Fruit fly (Drosophila melanogaster) whole organism, wandering third instar larva: ENCODE data around the gene CG8043.

Source experiments
- Abd-B ChIP-seq: fragments of >200 bp; optimal IDR thresholded peaks from 2 replicates; lab custom pipeline; 2017; ENCODE audit warnings: missing biosample characterization, missing genetic modification characterization
- CG32264 ChIP-seq: fragments of 200-800 bp; sonication (Bioruptor generic); optimal IDR thresholded peaks from 2 replicates; lab custom pipeline; 2016; ENCODE audit warnings: missing biosample characterization, missing genetic modification characterization
- CG9705 ChIP-seq: fragments of 200-800 bp; sonication (Bioruptor generic); optimal IDR thresholded peaks from 2 replicates; lab custom pipeline; 2018; ENCODE audit warnings: missing biosample characterization, mild to moderate bottlenecking, missing genetic modification characterization
- CrebA ChIP-seq: fragments of 200-800 bp; sonication (Bioruptor generic); optimal IDR thresholded peaks from 2 replicates; lab custom pipeline; 2016; ENCODE audit warnings: missing biosample characterization, mild to moderate bottlenecking, missing genetic modification characterization, borderline replicate concordance
- Dfd ChIP-seq: fragments of >200 bp; optimal IDR thresholded peaks from 2 replicates; lab custom pipeline; 2017; ENCODE audit warnings: missing biosample characterization, missing genetic modification characterization
- Dif ChIP-seq: fragments of 200-275, 200-300 bp; sonication (Bioruptor generic); optimal IDR thresholded peaks from 2 replicates; lab custom pipeline; 2018; ENCODE audit warnings: missing biosample characterization, missing genetic modification characterization; ENCODE audit not compliant: partially characterized antibody
- GATAd ChIP-seq: sonication (Bioruptor generic); optimal IDR thresholded peaks from 2 replicates; lab custom pipeline; 2016; ENCODE audit warnings: missing biosample characterization, missing genetic modification characterization
- HLH106 ChIP-seq: fragments of 200-800 bp; optimal IDR thresholded peaks from 3 replicates; lab custom pipeline; 2019; ENCODE audit warnings: missing biosample characterization, mild to moderate bottlenecking, missing genetic modification characterization, moderate library complexity
- Hnf4 ChIP-seq: fragments of 200-800 bp; sonication (Bioruptor generic); optimal IDR thresholded peaks from 2 replicates; lab custom pipeline; 2016; ENCODE audit warnings: missing biosample characterization, mild to moderate bottlenecking, missing genetic modification characterization
- Hr78 ChIP-seq: fragments of >200 bp; optimal IDR thresholded peaks from 2 replicates; lab custom pipeline; 2017; ENCODE audit warnings: missing biosample characterization, missing genetic modification characterization
- Hr83 ChIP-seq: fragments of 200-300 bp; sonication (Bioruptor generic); optimal IDR thresholded peaks from 2 replicates; lab custom pipeline; 2016; ENCODE audit warnings: missing biosample characterization, mild to moderate bottlenecking, missing genetic modification characterization, moderate library complexity; ENCODE audit not compliant: poor library complexity, severe bottlenecking
- Jra ChIP-seq: sonication (Bioruptor generic); optimal IDR thresholded peaks from 2 replicates; lab custom pipeline; 2016; ENCODE audit warnings: missing biosample characterization, missing genetic modification characterization
- Mio ChIP-seq: sonication (Bioruptor generic); optimal IDR thresholded peaks from 2 replicates; lab custom pipeline; 2016; ENCODE audit warnings: missing biosample characterization, missing genetic modification characterization
- Myc ChIP-seq: fragments of >200 bp; optimal IDR thresholded peaks from 2 replicates; lab custom pipeline; 2017
- N ChIP-seq: fragments of >200 bp; optimal IDR thresholded peaks from 2 replicates; lab custom pipeline; 2018; ENCODE audit warnings: missing biosample characterization, missing external identifiers, missing genetic modification characterization
- OdsH ChIP-seq: fragments of 200-800 bp; sonication (Bioruptor generic); optimal IDR thresholded peaks from 2 replicates; lab custom pipeline; 2016; ENCODE audit warnings: missing biosample characterization, mild to moderate bottlenecking, missing genetic modification characterization
- Rel ChIP-seq, 2 experiments: fragments of 200-800 bp; sonication (Bioruptor generic) in 1 of 2; optimal IDR thresholded peaks; 2 replicates in 1 of 2; 3 replicates in 1 of 2; lab custom pipeline; 2016 to 2019; ENCODE audit warnings: mild to moderate bottlenecking in 2 of 2, missing biosample characterization in 2 of 2, missing genetic modification characterization in 2 of 2, moderate library complexity in 1 of 2
- Sp1 ChIP-seq: fragments of 200-800 bp; sonication (Bioruptor generic); optimal IDR thresholded peaks from 3 replicates; lab custom pipeline; 2019; ENCODE audit warnings: missing biosample characterization, mild to moderate bottlenecking, missing genetic modification characterization, moderate library complexity
- Vsx2 ChIP-seq: fragments of 200-300, 225-300 bp; sonication (Bioruptor generic); optimal IDR thresholded peaks from 2 replicates; lab custom pipeline; 2018; ENCODE audit warnings: missing biosample characterization, missing genetic modification characterization; ENCODE audit not compliant: partially characterized antibody
- br ChIP-seq: fragments of 200-800 bp; sonication (Bioruptor generic); optimal IDR thresholded peaks from 2 replicates; lab custom pipeline; 2016; ENCODE audit warnings: missing biosample characterization, missing genetic modification characterization
- brk ChIP-seq: fragments of 200-800 bp; sonication (Bioruptor generic); optimal IDR thresholded peaks from 2 replicates; lab custom pipeline; 2016; ENCODE audit warnings: missing biosample characterization, mild to moderate bottlenecking, missing genetic modification characterization
- dl ChIP-seq, 2 experiments: fragments of 175-275, 200-275 bp in 1 of 2; fragments of 200-275 bp in 1 of 2; sonication (Bioruptor generic); optimal IDR thresholded peaks; lab custom pipeline; 2018; ENCODE audit warnings: mild to moderate bottlenecking in 2 of 2, missing biosample characterization in 2 of 2, missing genetic modification characterization in 2 of 2, moderate library complexity in 2 of 2; ENCODE audit not compliant: partially characterized antibody in 2 of 2, insufficient read depth in 1 of 2
- dmrt93B ChIP-seq: fragments of 200-800 bp; sonication (Bioruptor generic); optimal IDR thresholded peaks from 2 replicates; lab custom pipeline; 2018; ENCODE audit warnings: missing biosample characterization, mild to moderate bottlenecking, missing genetic modification characterization
- dsf ChIP-seq: sonication (Bioruptor generic); optimal IDR thresholded peaks from 2 replicates; lab custom pipeline; 2016; ENCODE audit warnings: missing biosample characterization, missing genetic modification characterization, borderline replicate concordance
- ey ChIP-seq: fragments of 200-800 bp; sonication (Bioruptor generic); optimal IDR thresholded peaks from 2 replicates; lab custom pipeline; 2016; ENCODE audit warnings: missing biosample characterization, missing genetic modification characterization
- foxo ChIP-seq, 2 experiments: fragments of 200-800 bp; sonication (Bioruptor generic); optimal IDR thresholded peaks; 2 replicates in 1 of 2; 3 replicates in 1 of 2; lab custom pipeline; 2016 to 2017; ENCODE audit warnings: missing biosample characterization in 2 of 2, missing genetic modification characterization in 2 of 2
- fru ChIP-seq: fragments of 200-800 bp; sonication (Bioruptor generic); optimal IDR thresholded peaks from 3 replicates; lab custom pipeline; 2016; ENCODE audit warnings: missing biosample characterization, mild to moderate bottlenecking, missing genetic modification characterization
- h ChIP-seq: fragments of 200-800 bp; sonication (Bioruptor generic); optimal IDR thresholded peaks from 3 replicates; lab custom pipeline; 2016; ENCODE audit warnings: missing biosample characterization, mild to moderate bottlenecking, missing genetic modification characterization
- jim ChIP-seq: fragments of 175-275, 200-325 bp; sonication (Bioruptor generic); optimal IDR thresholded peaks from 2 replicates; lab custom pipeline; 2016; ENCODE audit warnings: missing biosample characterization, mild to moderate bottlenecking, missing genetic modification characterization
- lola ChIP-seq: fragments of >200 bp; optimal IDR thresholded peaks from 2 replicates; lab custom pipeline; 2017; ENCODE audit warnings: missing biosample characterization, missing genetic modification characterization
- pan ChIP-seq: fragments of >200 bp; optimal IDR thresholded peaks from 2 replicates; lab custom pipeline; 2017
- psq ChIP-seq: fragments of 200-800 bp; sonication (Bioruptor generic); optimal IDR thresholded peaks from 3 replicates; lab custom pipeline; 2017; ENCODE audit warnings: missing biosample characterization, mild to moderate bottlenecking, missing genetic modification characterization, moderate library complexity
- rgr ChIP-seq: fragments of 200-800 bp; sonication (Bioruptor generic); optimal IDR thresholded peaks from 3 replicates; lab custom pipeline; 2016; ENCODE audit warnings: missing biosample characterization, mild to moderate bottlenecking, missing genetic modification characterization
- sage ChIP-seq: fragments of 200-800 bp; sonication (Bioruptor generic); optimal IDR thresholded peaks from 2 replicates; lab custom pipeline; 2016; ENCODE audit warnings: missing biosample characterization, mild to moderate bottlenecking, missing genetic modification characterization
- sv ChIP-seq: fragments of 200-800 bp; sonication (Bioruptor generic); optimal IDR thresholded peaks from 3 replicates; lab custom pipeline; 2016; ENCODE audit warnings: missing biosample characterization, missing genetic modification characterization
- tai ChIP-seq: sonication (Bioruptor generic); optimal IDR thresholded peaks from 2 replicates; lab custom pipeline; 2016; ENCODE audit warnings: missing biosample characterization, missing genetic modification characterization
- usp ChIP-seq: fragments of >200 bp; optimal IDR thresholded peaks from 2 replicates; lab custom pipeline; 2017; ENCODE audit warnings: missing biosample characterization, missing genetic modification characterization
- woc ChIP-seq: sonication (Bioruptor generic); optimal IDR thresholded peaks from 2 replicates; lab custom pipeline; 2016; ENCODE audit warnings: missing biosample characterization, mild to moderate bottlenecking, missing genetic modification characterization

CG8043 gene

dm6 chr3R:8652731-8653130 is 24.0 kb upstream of the CG8043 start, which contains the start of the genes Sys1 and Dhod:
Sys1 (plus strand) TSS chr3R:8652821.
Dhod (minus strand) TSS chr3R:8652916.
- peak; percentile 40 for TF ChIP-seq dsf (GFP tag; lab: Kevin White, UChicago)
- peak; percentile 86 for TF ChIP-seq ey (GFP tag; lab: Kevin White, UChicago)
- TF ChIP-seq Mio (GFP tag; lab: Kevin White, UChicago): peak; percentile 47
- peak; percentile 75 for TF ChIP-seq psq (GFP tag; lab: Kevin White, UChicago)
- peak; percentile 83 for TF ChIP-seq fru
- no peak for TF ChIP-seq usp (GFP tag; lab: Kevin White, UChicago)
- peak; percentile 70 for TF ChIP-seq GATAd (GFP tag; lab: Kevin White, UChicago)
- TF ChIP-seq rgr: peak; percentile 88
- TF ChIP-seq Vsx2: no peak
- no peak for TF ChIP-seq Abd-B
- peak; percentile 93 for TF ChIP-seq Jra
- TF ChIP-seq tai (GFP tag; lab: Kevin White, UChicago): no peak
- TF ChIP-seq CrebA: no peak
- no peak for TF ChIP-seq Rel (GFP tag; optimal IDR thresholded peaks at IDR 0.05; lab: Kevin White, UChicago)
- TF ChIP-seq Rel (tag; optimal IDR thresholded peaks at IDR 0.05; lab: Kevin White, UChicago): peak; percentile 7
- no peak for TF ChIP-seq Dif (GFP tag; lab: Kevin White, UChicago)
- TF ChIP-seq h (GFP tag; lab: Kevin White, UChicago): peak; percentile 91
- peak; percentile 80 for TF ChIP-seq OdsH (GFP tag; lab: Kevin White, UChicago)
- TF ChIP-seq Myc (lab: Kevin White, UChicago): no peak
- TF ChIP-seq CG9705 (GFP tag; lab: Kevin White, UChicago): peak; percentile 61
- no peak for TF ChIP-seq dl (GFP tag; optimal IDR thresholded peaks at IDR 0.05; lab: Kevin White, UChicago; ENCODE audit: insufficient read depth in 1 of 2, partially characterized antibody in 2 of 2)
- peak; percentile 75 for TF ChIP-seq brk (GFP tag; lab: Kevin White, UChicago)
- peak; percentile 57 for TF ChIP-seq Sp1 (GFP tag; lab: Kevin White, UChicago)
- peak; percentile 34 for TF ChIP-seq dmrt93B (GFP tag; lab: Kevin White, UChicago)
- peak; percentile 64 for TF ChIP-seq sv
- TF ChIP-seq Hr78 (GFP tag; lab: Kevin White, UChicago): no peak
- TF ChIP-seq jim (GFP tag; lab: Kevin White, UChicago): peak; percentile 75
- TF ChIP-seq sage (GFP tag; lab: Kevin White, UChicago): peak; percentile 33
- TF ChIP-seq Hr83 (GFP tag; lab: Kevin White, UChicago): peak; percentile 84
- TF ChIP-seq lola: no peak
- TF ChIP-seq HLH106 (tag; lab: Kevin White, UChicago): peak; percentile 65
- no peak for TF ChIP-seq N (GFP tag; lab: Kevin White, UChicago)
- no peak for TF ChIP-seq pan (lab: Kevin White, UChicago)
- peak; percentile 87 for TF ChIP-seq Hnf4 (GFP tag; lab: Kevin White, UChicago)
- no peak for TF ChIP-seq Dfd (GFP tag; lab: Kevin White, UChicago)
- TF ChIP-seq CG32264 (GFP tag; lab: Kevin White, UChicago): peak; percentile 15
- TF ChIP-seq foxo (GFP tag; optimal IDR thresholded peaks at IDR 0.05; lab: Kevin White, UChicago): peak in 1 of 2 experiments; percentile 89
- TF ChIP-seq br (GFP tag; lab: Kevin White, UChicago): peak; percentile 83
- TF ChIP-seq woc (GFP tag; lab: Kevin White, UChicago): peak; percentile 83
- TF ChIP-seq, all 38 proteins: peak for 25

- no peak for TF ChIP-seq Vsx2
- no peak for TF ChIP-seq Jra
- TF ChIP-seq br (GFP tag; lab: Kevin White, UChicago): peak; percentile 25
- no peak for TF ChIP-seq Abd-B
- TF ChIP-seq foxo (GFP tag; optimal IDR thresholded peaks at IDR 0.05; lab: Kevin White, UChicago): peak in 1 of 2 experiments; percentile 14
- TF ChIP-seq Hr83 (GFP tag; lab: Kevin White, UChicago): peak; percentile 89
- no peak for TF ChIP-seq Myc (lab: Kevin White, UChicago)
- peak; percentile 55 for TF ChIP-seq h (GFP tag; lab: Kevin White, UChicago)
- TF ChIP-seq, all 38 proteins: peak for 4
Measured at dm6 chr3R:8654058-8654457, 22.7 kb upstream of the CG8043 start.
